Fruit fly (Drosophila melanogaster): Measurements from ENCODE around the gene Efa6.

DNA sequence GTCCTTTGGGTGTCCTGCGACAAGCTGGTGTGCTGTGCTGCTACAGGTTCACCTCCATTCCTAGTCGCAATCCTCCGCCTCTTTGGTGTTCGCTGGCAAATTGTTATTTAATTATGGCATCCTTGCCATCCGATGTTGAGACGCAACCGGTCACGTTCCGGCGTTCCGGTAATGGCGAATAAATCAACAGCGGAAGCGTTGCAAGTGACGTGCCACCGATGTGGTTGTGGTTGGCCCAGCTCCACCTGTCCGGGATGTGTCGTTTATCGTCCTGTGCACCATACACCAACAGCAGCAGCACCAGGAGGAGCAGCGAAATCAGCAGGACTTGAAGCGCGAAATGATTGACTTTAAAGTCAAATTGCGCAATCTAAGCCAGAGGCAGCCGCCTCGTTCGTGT is 62.3 kb downstream of the Efa6 start:
- TF ChIP-seq CG10348 (GFP tag; IDR thresholded peaks at IDR 0.05): no peak
- no peak for TF ChIP-seq CG14655 (GFP tag; optimal IDR thresholded peaks at IDR 0.05)
- no peak for TF ChIP-seq CG34367 (tag; optimal IDR thresholded peaks at IDR 0.05)
- TF ChIP-seq Snoo (tag; optimal IDR thresholded peaks at IDR 0.05): no peak
- no peak for TF ChIP-seq EcR (GFP tag; optimal IDR thresholded peaks at IDR 0.05)
- TF ChIP-seq CG4496 (GFP tag; IDR thresholded peaks at IDR 0.05): no peak
- TF ChIP-seq D1 (tag; optimal IDR thresholded peaks at IDR 0.05): no peak
- no peak for TF ChIP-seq Pif1B (GFP tag; optimal IDR thresholded peaks at IDR 0.05)
- TF ChIP-seq fd96Ca (GFP tag; IDR thresholded peaks at IDR 0.05): no peak
- TF ChIP-seq CG15710 (tag; optimal IDR thresholded peaks at IDR 0.05): no peak
- no peak for TF ChIP-seq Pif1A (GFP tag; optimal IDR thresholded peaks at IDR 0.05)

All from whole organism, pupa.